Fruit fly (Drosophila melanogaster): ENCODE results near the gene Pgant4.

Pgant4 gene

dm6 chr2L:3477057-3477755 lies 4.8 kb downstream of the Pgant4 start (continued):
- TF ChIP-seq maf-S (GFP tag; optimal IDR thresholded peaks at IDR 0.05): peak; percentile 47
- TF ChIP-seq CG33213 (GFP tag; optimal IDR thresholded peaks at IDR 0.05): no peak
- TF ChIP-seq CG14014 (GFP tag; IDR thresholded peaks at IDR 0.05): peak; percentile 48; the same call in 1 of the 2 replicates
- TF ChIP-seq nmo (GFP tag; optimal IDR thresholded peaks at IDR 0.05): peak; percentile 46
- TF ChIP-seq CG1602 (GFP tag; optimal IDR thresholded peaks at IDR 0.05): peak; percentile 1
- no peak for TF ChIP-seq knrl (GFP tag; IDR thresholded peaks at IDR 0.05; ENCODE audit: partially characterized antibody)
- TF ChIP-seq CG1024 (GFP tag; IDR thresholded peaks at IDR 0.05): no peak
- TF ChIP-seq disco-r (GFP tag; optimal IDR thresholded peaks at IDR 0.05): peak; percentile 25
- no peak for TF ChIP-seq zfh1 (GFP tag; IDR thresholded peaks at IDR 0.05)
- TF ChIP-seq sens-2 (GFP tag; IDR thresholded peaks at IDR 0.05): no peak
- TF ChIP-seq Awh (GFP tag; IDR thresholded peaks at IDR 0.05): no peak
- no peak for TF ChIP-seq zf30C (GFP tag; optimal IDR thresholded peaks at IDR 0.05)
- peak; percentile 45 for TF ChIP-seq Ptx1 (GFP tag; IDR thresholded peaks at IDR 0.05)
- TF ChIP-seq tio (GFP tag; optimal IDR thresholded peaks at IDR 0.05): peak; percentile 57
- TF ChIP-seq CG7271 (tag; optimal IDR thresholded peaks at IDR 0.05): no peak
- TF ChIP-seq mld (GFP tag; IDR thresholded peaks at IDR 0.05; ENCODE audit: partially characterized antibody): no peak
- peak; percentile 5 for TF ChIP-seq pnt (GFP tag; optimal IDR thresholded peaks at IDR 0.05)
- TF ChIP-seq odd (GFP tag; optimal IDR thresholded peaks at IDR 0.05): no peak
- no peak for TF ChIP-seq CG10366 (GFP tag; IDR thresholded peaks at IDR 0.05)
- no peak for TF ChIP-seq lov (optimal IDR thresholded peaks at IDR 0.05)
- no peak for TF ChIP-seq lov (GFP tag; IDR thresholded peaks at IDR 0.05)
- no peak for TF ChIP-seq Poxn (GFP tag; IDR thresholded peaks at IDR 0.05)
- no peak for TF ChIP-seq CG18011 (GFP tag; optimal IDR thresholded peaks at IDR 0.05)
- no peak for TF ChIP-seq kay (GFP tag; optimal IDR thresholded peaks at IDR 0.05)
- no peak for TF ChIP-seq CG14667 (GFP tag; IDR thresholded peaks at IDR 0.05)
- no peak for TF ChIP-seq chm (GFP tag; IDR thresholded peaks at IDR 0.05)
- TF ChIP-seq CG18476 (GFP tag; optimal IDR thresholded peaks at IDR 0.05): no peak
- TF ChIP-seq schlank (tag; optimal IDR thresholded peaks at IDR 0.05): peak; percentile 43
- no peak for TF ChIP-seq ro (GFP tag; IDR thresholded peaks at IDR 0.05)
- TF ChIP-seq seq (GFP tag; IDR thresholded peaks at IDR 0.05): no peak
- TF ChIP-seq chinmo (GFP tag; IDR thresholded peaks at IDR 0.05; ENCODE audit: partially characterized antibody): peak; percentile 53; the same call in 1 of the 4 replicates
- TF ChIP-seq ara (GFP tag; IDR thresholded peaks at IDR 0.05): no peak
- no peak for TF ChIP-seq CG7987 (GFP tag; optimal IDR thresholded peaks at IDR 0.05)
- no peak for TF ChIP-seq CG4282 (GFP tag; optimal IDR thresholded peaks at IDR 0.05)
- peak; percentile 51 for TF ChIP-seq HLH54F (GFP tag; optimal IDR thresholded peaks at IDR 0.05)
- TF ChIP-seq CG13123 (GFP tag; optimal IDR thresholded peaks at IDR 0.05): no peak
- no peak for TF ChIP-seq TFAM (GFP tag; optimal IDR thresholded peaks at IDR 0.05)
- no peak for TF ChIP-seq twi (tag; optimal IDR thresholded peaks at IDR 0.05)
- TF ChIP-seq wdn (GFP tag; IDR thresholded peaks at IDR 0.05): no peak
- TF ChIP-seq CG9215 (GFP tag; IDR thresholded peaks at IDR 0.05): peak; percentile 27; the same call in 1 of the 2 replicates
- TF ChIP-seq Nf-YB (GFP tag; optimal IDR thresholded peaks at IDR 0.05): no peak
- TF ChIP-seq CG4424 (GFP tag; optimal IDR thresholded peaks at IDR 0.05): peak; percentile 33
- TF ChIP-seq ap (GFP tag; IDR thresholded peaks at IDR 0.05): no peak
- no peak for TF ChIP-seq Stat92E (GFP tag; optimal IDR thresholded peaks at IDR 0.05)
- peak; percentile 38 for TF ChIP-seq sd (tag; optimal IDR thresholded peaks at IDR 0.05)
- no peak for TF ChIP-seq MBD-R2 (GFP tag; IDR thresholded peaks at IDR 0.05)
- peak; percentile 72 for TF ChIP-seq Med (GFP tag)
- no peak for TF ChIP-seq lab (GFP tag; optimal IDR thresholded peaks at IDR 0.05)
- no peak for TF ChIP-seq Sry-δ (GFP tag; optimal IDR thresholded peaks at IDR 0.05)
- no peak for TF ChIP-seq CG17186 (GFP tag; optimal IDR thresholded peaks at IDR 0.05)
- peak; percentile 19 for TF ChIP-seq CG8944 (GFP tag; optimal IDR thresholded peaks at IDR 0.05)
